Fruit fly (Drosophila melanogaster): ENCODE results near the gene Bub3.

Bub3 gene

DNA sequence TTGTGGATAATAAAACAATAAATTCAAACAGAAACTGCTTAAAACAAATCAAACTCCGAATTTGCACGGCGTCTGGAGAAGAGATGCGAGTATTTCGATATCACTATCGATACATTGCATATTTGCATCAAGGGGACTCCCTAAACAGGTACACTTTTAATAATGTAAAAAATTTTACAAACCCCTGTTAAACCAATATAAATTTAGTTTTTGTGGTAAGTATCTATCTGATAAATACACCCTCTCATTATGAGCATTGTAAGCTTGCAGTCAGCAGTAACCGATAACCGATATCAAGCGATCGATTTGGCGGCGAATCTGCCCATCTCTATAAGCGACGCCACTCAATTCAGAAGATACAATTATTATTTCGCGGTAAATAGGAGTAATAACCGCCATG, at the start of gene Bub3, which contains the start of gene Cap-D2 (continued):
- peak; percentile 61 for TF ChIP-seq CG6689 (GFP tag; IDR thresholded peaks at IDR 0.05)
- TF ChIP-seq CG7786 (GFP tag; optimal IDR thresholded peaks at IDR 0.05), result peak; percentile 58
- TF ChIP-seq HmgD (GFP tag; optimal IDR thresholded peaks at IDR 0.05), result no peak
- TF ChIP-seq CG8478 (optimal IDR thresholded peaks at IDR 0.05), result no peak
- TF ChIP-seq Camta (GFP tag; optimal IDR thresholded peaks at IDR 0.05), result peak; percentile 56
- no peak for TF ChIP-seq fd3F (GFP tag; optimal IDR thresholded peaks at IDR 0.05)
- TF ChIP-seq Hmx (GFP tag; optimal IDR thresholded peaks at IDR 0.05), result no peak
- peak; percentile 66 for TF ChIP-seq CG16863 (GFP tag; optimal IDR thresholded peaks at IDR 0.05)
- peak; percentile 73 for TF ChIP-seq CG8089 (GFP tag; optimal IDR thresholded peaks at IDR 0.05)
- no peak for TF ChIP-seq pros (GFP tag; optimal IDR thresholded peaks at IDR 0.05)
- no peak for TF ChIP-seq jing (GFP tag; optimal IDR thresholded peaks at IDR 0.05)
- peak; percentile 77 for TF ChIP-seq pho (GFP tag; optimal IDR thresholded peaks at IDR 0.05)
- TF ChIP-seq Rx (GFP tag; IDR thresholded peaks at IDR 0.05), result peak; percentile 34; the same call in 1 of the 2 replicates
- 0 out of 3 replicates have a peak, but pooled peaks have one; percentile 60 for TF ChIP-seq otp (GFP tag; IDR thresholded peaks at IDR 0.05)
- TF ChIP-seq Dip3 (GFP tag; optimal IDR thresholded peaks at IDR 0.05), result peak; percentile 72
- peak; percentile 75 for TF ChIP-seq nmo (GFP tag; optimal IDR thresholded peaks at IDR 0.05)
- TF ChIP-seq CG2202 (tag; optimal IDR thresholded peaks at IDR 0.05), result peak; percentile 20
- no peak for TF ChIP-seq CG3065 (GFP tag; optimal IDR thresholded peaks at IDR 0.05)
- no peak for TF ChIP-seq usp (GFP tag; optimal IDR thresholded peaks at IDR 0.05)
- TF ChIP-seq CG1602 (GFP tag; optimal IDR thresholded peaks at IDR 0.05), result peak; percentile 74
- TF ChIP-seq pan (optimal IDR thresholded peaks at IDR 0.05), result no peak
- TF ChIP-seq pan (GFP tag; optimal IDR thresholded peaks at IDR 0.05 in 1 of 2, IDR thresholded peaks at IDR 0.05 in 1 of 2), result peak in 1 of 2 experiments; percentile 63
- peak; percentile 71 for TF ChIP-seq sisA (GFP tag; IDR thresholded peaks at IDR 0.05)
- TF ChIP-seq pita (GFP tag; optimal IDR thresholded peaks at IDR 0.05), result no peak
- peak; percentile 65 for TF ChIP-seq Meics (GFP tag; optimal IDR thresholded peaks at IDR 0.05)
- peak; percentile 88 for TF ChIP-seq CG8290 (GFP tag; optimal IDR thresholded peaks at IDR 0.05)
- peak in 1 of 2 experiments; percentile 27 for TF ChIP-seq CG8290 (tag; optimal IDR thresholded peaks at IDR 0.05)
- TF ChIP-seq Opbp (GFP tag; IDR thresholded peaks at IDR 0.05; ENCODE audit: partially characterized antibody), result peak; percentile 88
- TF ChIP-seq MESR4 (GFP tag; optimal IDR thresholded peaks at IDR 0.05), result peak; percentile 42
- peak; percentile 84 for TF ChIP-seq CG16813 (GFP tag; IDR thresholded peaks at IDR 0.05; ENCODE audit: partially characterized antibody)
- TF ChIP-seq ase (GFP tag; IDR thresholded peaks at IDR 0.05), result peak; percentile 66
- peak; percentile 56 for TF ChIP-seq cato (GFP tag; optimal IDR thresholded peaks at IDR 0.05; ENCODE audit: borderline replicate concordance)
- TF ChIP-seq cas (GFP tag; IDR thresholded peaks at IDR 0.05), result no peak
- TF ChIP-seq peb (GFP tag; IDR thresholded peaks at IDR 0.05), result no peak; the same call in 1 of the 2 replicates
- peak; percentile 46 for TF ChIP-seq CG5245 (GFP tag; optimal IDR thresholded peaks at IDR 0.05)
- no peak for TF ChIP-seq kay (GFP tag; optimal IDR thresholded peaks at IDR 0.05)
- peak; percentile 70 for TF ChIP-seq esg (GFP tag; conservative IDR thresholded peaks at IDR 0.05)
- peak; percentile 67 for TF ChIP-seq az2 (GFP tag; optimal IDR thresholded peaks at IDR 0.05)
- peak; percentile 87 for TF ChIP-seq trem (tag; optimal IDR thresholded peaks at IDR 0.05)
- TF ChIP-seq CG7372 (GFP tag; IDR thresholded peaks at IDR 0.05), result peak; percentile 57
- peak; percentile 92 for TF ChIP-seq CG13287 (GFP tag; IDR thresholded peaks at IDR 0.05; ENCODE audit: partially characterized antibody)
- TF ChIP-seq Ets65A (GFP tag), result peak; percentile 97
- no peak for TF ChIP-seq CG4360 (GFP tag; IDR thresholded peaks at IDR 0.05)
- TF ChIP-seq CG18764 (GFP tag; optimal IDR thresholded peaks at IDR 0.05), result no peak
- peak; percentile 62 for TF ChIP-seq Bteb2 (GFP tag; optimal IDR thresholded peaks at IDR 0.05)
- peak; percentile 67; the same call in 1 of the 2 replicates for TF ChIP-seq tna (GFP tag; IDR thresholded peaks at IDR 0.05; ENCODE audit: partially characterized antibody)
- no peak for TF ChIP-seq CTCF (GFP tag; optimal IDR thresholded peaks at IDR 0.05)
- TF ChIP-seq CG7963 (GFP tag; IDR thresholded peaks at IDR 0.05; ENCODE audit: partially characterized antibody), result peak; percentile 71
- no peak for TF ChIP-seq CG7357 (GFP tag; IDR thresholded peaks at IDR 0.05)
- TF ChIP-seq dati (GFP tag; IDR thresholded peaks at IDR 0.05), result 0 out of 2 replicates have a peak, but pooled peaks have one; percentile 20
- TF ChIP-seq GATAe (GFP tag; conservative IDR thresholded peaks at IDR 0.05), result no peak
- TF ChIP-seq maf-S (GFP tag; optimal IDR thresholded peaks at IDR 0.05), result peak; percentile 60
- TF ChIP-seq zf30C (GFP tag; optimal IDR thresholded peaks at IDR 0.05), result no peak
